Fruit fly (Drosophila melanogaster): ENCODE data around the gene OXA1L.

Gene OXA1L

dm6 chr3L:10893156-10893784 lies 7.0 kb upstream of the OXA1L start (continued):
- TF ChIP-seq ac (GFP tag; optimal IDR thresholded peaks at IDR 0.05) (no peak), dm (GFP tag; optimal IDR thresholded peaks at IDR 0.05) (no peak), otp (GFP tag; IDR thresholded peaks at IDR 0.05) (no peak), Dek (tag; optimal IDR thresholded peaks at IDR 0.05) (peak; percentile 65), CG4730 (GFP tag; IDR thresholded peaks at IDR 0.05) (no peak), caup (GFP tag; optimal IDR thresholded peaks at IDR 0.05; ENCODE audit: severe bottlenecking) (peak; percentile 2), ham (GFP tag; IDR thresholded peaks at IDR 0.05) (no peak), tio (GFP tag; optimal IDR thresholded peaks at IDR 0.05) (no peak), CG15479 (GFP tag; optimal IDR thresholded peaks at IDR 0.05) (no peak), CG31365 (tag; optimal IDR thresholded peaks at IDR 0.05) (no peak), CG1647 (GFP tag; optimal IDR thresholded peaks at IDR 0.05) (no peak), aop (GFP tag; IDR thresholded peaks at IDR 0.05) (no peak), fd96Cb (tag; optimal IDR thresholded peaks at IDR 0.05) (peak; percentile 36), CG13287 (GFP tag; IDR thresholded peaks at IDR 0.05; ENCODE audit: partially characterized antibody) (peak; percentile 9; the same call in 1 of the 2 replicates), CG4820 (GFP tag; optimal IDR thresholded peaks at IDR 0.05) (no peak), gem (tag; optimal IDR thresholded peaks at IDR 0.05) (peak; percentile 81), Kr (GFP tag; optimal IDR thresholded peaks at IDR 0.05) (no peak), gce (GFP tag; IDR thresholded peaks at IDR 0.05) (no peak), bcd (GFP tag; optimal IDR thresholded peaks at IDR 0.05) (no peak), CG14014 (GFP tag; IDR thresholded peaks at IDR 0.05) (no peak), Chrac-16 (GFP tag; optimal IDR thresholded peaks at IDR 0.05) (no peak), cwo (GFP tag; optimal IDR thresholded peaks at IDR 0.05) (peak; percentile 15), nerfin-2 (GFP tag; IDR thresholded peaks at IDR 0.05; ENCODE audit: partially characterized antibody) (no peak), sens (GFP tag) (peak; percentile 26), bbx (GFP tag; IDR thresholded peaks at IDR 0.05; ENCODE audit: partially characterized antibody) (no peak), unc-4 (GFP tag; IDR thresholded peaks at IDR 0.05; ENCODE audit: partially characterized antibody) (no peak), CG15073 (GFP tag; optimal IDR thresholded peaks at IDR 0.05) (no peak), CG16863 (GFP tag; optimal IDR thresholded peaks at IDR 0.05) (no peak), scrt (GFP tag; optimal IDR thresholded peaks at IDR 0.05) (no peak), CG11560 (tag; IDR thresholded peaks at IDR 0.05) (no peak), CoRest (tag; optimal IDR thresholded peaks at IDR 0.05) (peak; percentile 81), H2.0 (GFP tag; IDR thresholded peaks at IDR 0.05) (no peak), MESR4 (GFP tag; optimal IDR thresholded peaks at IDR 0.05) (no peak), CG12769 (tag; optimal IDR thresholded peaks at IDR 0.05) (no peak), lab (GFP tag; optimal IDR thresholded peaks at IDR 0.05) (peak; percentile 42), az2 (GFP tag; optimal IDR thresholded peaks at IDR 0.05) (peak; percentile 7), Poxn (GFP tag; IDR thresholded peaks at IDR 0.05) (no peak), maf-S (GFP tag; optimal IDR thresholded peaks at IDR 0.05) (no peak), Gug (GFP tag; IDR thresholded peaks at IDR 0.05) (no peak), Scr (GFP tag; IDR thresholded peaks at IDR 0.05; ENCODE audit: partially characterized antibody) (no peak), jumu (GFP tag; optimal IDR thresholded peaks at IDR 0.05) (no peak), Doc3 (GFP tag; IDR thresholded peaks at IDR 0.05; ENCODE audit: partially characterized antibody) (no peak), Blimp-1 (GFP tag; optimal IDR thresholded peaks at IDR 0.05) (peak; percentile 46), zfh1 (GFP tag; IDR thresholded peaks at IDR 0.05) (no peak), E2f2 (GFP tag; IDR thresholded peaks at IDR 0.05) (no peak), CG9215 (GFP tag; IDR thresholded peaks at IDR 0.05) (no peak), CG6813 (GFP tag; optimal IDR thresholded peaks at IDR 0.05) (no peak), phol (tag; optimal IDR thresholded peaks at IDR 0.05) (peak; percentile 44), HmgD (GFP tag; optimal IDR thresholded peaks at IDR 0.05) (no peak), BEAF-32 (GFP tag; optimal IDR thresholded peaks at IDR 0.05) (no peak)
